Worm (Caenorhabditis elegans): Measurements from ENCODE around the gene srpa-68.

DNA sequence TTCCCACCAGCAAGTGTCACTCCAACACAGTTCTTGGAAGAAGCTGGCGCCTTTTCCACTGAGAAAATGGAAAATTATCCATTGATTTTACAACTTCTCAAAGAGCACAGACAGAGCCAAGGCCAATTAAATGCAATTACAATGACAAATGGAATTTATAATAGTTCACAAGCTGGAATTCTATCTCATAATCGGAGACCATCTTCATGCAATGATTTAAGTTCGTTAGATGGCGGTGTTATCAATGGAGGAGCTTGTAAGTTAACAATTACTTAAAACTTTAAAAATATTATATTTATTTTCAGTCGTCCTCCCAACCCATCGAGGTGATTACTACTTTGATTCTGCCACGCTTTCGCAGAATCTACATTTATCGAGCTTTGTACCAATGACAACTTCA lies 14.2 kb upstream of the srpa-68 start:
- TF ChIP-seq ceh-40 (GFP tag; IDR thresholded peaks at IDR 0.05) = no peak
- TF ChIP-seq Y53F4B.3 (GFP tag; IDR thresholded peaks at IDR 0.05) = no peak
- TF ChIP-seq ama-1 (optimal IDR thresholded peaks at IDR 0.05) = no peak
- no peak for TF ChIP-seq ama-1 (GFP tag; optimal IDR thresholded peaks at IDR 0.05)
- TF ChIP-seq hmg-1.2 (GFP tag; IDR thresholded peaks at IDR 0.05) = no peak
- no peak for TF ChIP-seq B0336.3 (GFP tag; IDR thresholded peaks at IDR 0.05)
- TF ChIP-seq ekl-4 (GFP tag; IDR thresholded peaks at IDR 0.05) = no peak
- TF ChIP-seq F23B12.7 (tag; optimal IDR thresholded peaks at IDR 0.05; ENCODE audit: insufficient read depth) = no peak
- no peak for TF ChIP-seq hmg-20 (GFP tag; IDR thresholded peaks at IDR 0.05)
- no peak for TF ChIP-seq xnd-1 (tag; optimal IDR thresholded peaks at IDR 0.05)
- TF ChIP-seq mcd-1 (GFP tag; IDR thresholded peaks at IDR 0.05) = no peak
- no peak for TF ChIP-seq let-607 (tag; optimal IDR thresholded peaks at IDR 0.05)
- TF ChIP-seq nhr-90 (tag; optimal IDR thresholded peaks at IDR 0.05) = no peak
- no peak for TF ChIP-seq nfya-2 (GFP tag; IDR thresholded peaks at IDR 0.05)

All from whole organism, young adult.